Worm (Caenorhabditis elegans) whole organism, late embryonic: Measurements from ENCODE around the gene ZK1098.2.

Source experiments
- K09A11.1 ChIP-seq: sonication (generic microtip); optimal IDR thresholded peaks from 2 replicates; lab custom pipeline; 2017; ENCODE audit warnings: antibody characterized with exemption, mild to moderate bottlenecking, missing genetic modification characterization, missing compliant biosample characterization; ENCODE audit not compliant: insufficient read depth
- Y22D7AL.16 ChIP-seq: sonication (generic microtip); optimal IDR thresholded peaks from 2 replicates; lab custom pipeline; 2016; ENCODE audit warnings: missing genetic modification characterization, missing compliant biosample characterization
- ahr-1 ChIP-seq: sonication (generic microtip); optimal IDR thresholded peaks from 2 replicates; lab custom pipeline; 2016; ENCODE audit warnings: missing genetic modification characterization, missing compliant biosample characterization
- ceh-14 ChIP-seq: sonication (generic microtip); optimal IDR thresholded peaks from 2 replicates; lab custom pipeline; 2016; ENCODE audit warnings: missing genotype, missing genetic modification characterization, missing compliant biosample characterization
- ceh-22 ChIP-seq: sonication (generic microtip); optimal IDR thresholded peaks from 2 replicates; lab custom pipeline; 2017; ENCODE audit warnings: missing biosample characterization, missing genetic modification characterization
- ceh-31 ChIP-seq: sonication (generic microtip); optimal IDR thresholded peaks from 2 replicates; lab custom pipeline; 2016; ENCODE audit warnings: missing genetic modification characterization, missing compliant biosample characterization
- ceh-48 ChIP-seq: sonication (generic microtip); optimal IDR thresholded peaks from 2 replicates; lab custom pipeline; 2016; ENCODE audit warnings: missing genetic modification characterization, inconsistent platforms, missing compliant biosample characterization
- che-1 ChIP-seq: sonication (generic microtip); optimal IDR thresholded peaks from 2 replicates; lab custom pipeline; 2016; ENCODE audit warnings: mild to moderate bottlenecking, missing genetic modification characterization, missing compliant biosample characterization
- dve-1 ChIP-seq: sonication (generic microtip); optimal IDR thresholded peaks from 2 replicates; lab custom pipeline; 2017; ENCODE audit warnings: antibody characterized with exemption, mild to moderate bottlenecking, missing genetic modification characterization, missing compliant biosample characterization
- elt-2 ChIP-seq: sonication (generic microtip); optimal IDR thresholded peaks from 2 replicates; lab custom pipeline; 2016; ENCODE audit warnings: missing genetic modification reagents, missing genetic modification characterization, missing compliant biosample characterization
- elt-4 ChIP-seq: sonication (generic microtip); optimal IDR thresholded peaks from 2 replicates; lab custom pipeline; 2016; ENCODE audit warnings: missing genetic modification characterization, missing compliant biosample characterization
- ets-4 ChIP-seq: sonication (generic microtip); optimal IDR thresholded peaks from 2 replicates; lab custom pipeline; 2016; ENCODE audit warnings: missing genetic modification characterization, missing compliant biosample characterization
- fax-1 ChIP-seq: sonication (generic microtip); optimal IDR thresholded peaks from 2 replicates; lab custom pipeline; 2016; ENCODE audit warnings: missing genotype, missing genetic modification characterization, missing compliant biosample characterization
- fkh-6 ChIP-seq: sonication (generic microtip); optimal IDR thresholded peaks from 2 replicates; lab custom pipeline; 2016; ENCODE audit warnings: missing genetic modification characterization, missing compliant biosample characterization
- hlh-15 ChIP-seq: sonication (generic microtip); optimal IDR thresholded peaks from 2 replicates; lab custom pipeline; 2016; ENCODE audit warnings: missing genetic modification characterization, missing compliant biosample characterization
- hlh-30 ChIP-seq: sonication (generic microtip); optimal IDR thresholded peaks from 2 replicates; lab custom pipeline; 2017; ENCODE audit warnings: antibody characterized with exemption, missing genetic modification characterization, missing compliant biosample characterization; ENCODE audit not compliant: insufficient read depth
- mec-3 ChIP-seq: sonication (generic microtip); optimal IDR thresholded peaks from 2 replicates; lab custom pipeline; 2016; ENCODE audit warnings: borderline replicate concordance, missing genetic modification characterization, missing compliant biosample characterization
- nfya-1 ChIP-seq: sonication (generic microtip); optimal IDR thresholded peaks from 2 replicates; lab custom pipeline; 2017; ENCODE audit warnings: missing genetic modification characterization, mild to moderate bottlenecking, missing compliant biosample characterization, antibody characterized with exemption, moderate library complexity
- nhr-11 ChIP-seq: fragments of 150-350 bp; optimal IDR thresholded peaks from 2 replicates; lab custom pipeline; 2014; ENCODE audit warnings: missing biosample characterization, missing genetic modification characterization
- nhr-232 ChIP-seq: sonication (generic microtip); optimal IDR thresholded peaks from 2 replicates; lab custom pipeline; 2016; ENCODE audit warnings: missing genetic modification characterization, missing compliant biosample characterization
- pag-3 ChIP-seq: sonication (generic microtip); optimal IDR thresholded peaks from 2 replicates; lab custom pipeline; 2016; ENCODE audit warnings: missing compliant biosample characterization, missing genetic modification characterization, borderline replicate concordance
- pax-1 ChIP-seq: fragments of 150-350 bp; optimal IDR thresholded peaks from 2 replicates; lab custom pipeline; 2014; ENCODE audit warnings: missing biosample characterization, missing genetic modification characterization
- pha-4 ChIP-seq: fragments of 150-350 bp; optimal IDR thresholded peaks from 2 replicates; lab custom pipeline; 2018; ENCODE audit warnings: missing biosample characterization, missing genetic modification reagents, missing genetic modification characterization
- pqm-1 ChIP-seq: sonication (generic microtip); optimal IDR thresholded peaks from 2 replicates; lab custom pipeline; 2016; ENCODE audit warnings: missing genetic modification characterization, missing compliant biosample characterization
- pros-1 ChIP-seq: fragments of 150-350 bp; optimal IDR thresholded peaks from 2 replicates; lab custom pipeline; 2014; ENCODE audit warnings: missing biosample characterization, missing genetic modification reagents, missing genetic modification characterization
- ref-2 ChIP-seq: sonication (generic microtip); optimal IDR thresholded peaks from 2 replicates; lab custom pipeline; 2016; ENCODE audit warnings: missing genetic modification characterization, missing compliant biosample characterization
- rnt-1 ChIP-seq: sonication (generic microtip); optimal IDR thresholded peaks from 2 replicates; lab custom pipeline; 2016; ENCODE audit warnings: missing genetic modification characterization, missing compliant biosample characterization
- tbx-7 ChIP-seq: sonication (generic microtip); optimal IDR thresholded peaks from 2 replicates; lab custom pipeline; 2016; ENCODE audit warnings: missing genotype, missing genetic modification characterization, missing compliant biosample characterization
- ttx-3 ChIP-seq: sonication (generic microtip); optimal IDR thresholded peaks from 2 replicates; lab custom pipeline; 2016; ENCODE audit warnings: missing genetic modification reagents, missing genetic modification characterization, missing compliant biosample characterization
- unc-3 ChIP-seq, 2 experiments: fragments of 200-800 bp in 1 of 2; sonication (Bioruptor generic) in 1 of 2; sonication (generic microtip) in 1 of 2; conservative IDR thresholded peaks in 1 of 2; optimal IDR thresholded peaks in 1 of 2; 2 replicates each; pipeline versions ENCODE4 v1.3.6 to Lab custom; 2016 to 2022; ENCODE audit warnings: missing compliant biosample characterization in 2 of 2, missing genetic modification characterization in 2 of 2, missing genetic modification reagents in 1 of 2
- unc-42 ChIP-seq: sonication (generic microtip); optimal IDR thresholded peaks from 2 replicates; lab custom pipeline; 2016; ENCODE audit warnings: missing genotype, missing genetic modification characterization, missing compliant biosample characterization
- unc-55 ChIP-seq: sonication (generic microtip); optimal IDR thresholded peaks from 2 replicates; lab custom pipeline; 2017; ENCODE audit warnings: missing biosample characterization, missing genetic modification reagents, missing genetic modification characterization
- unc-86 ChIP-seq: sonication (generic microtip); optimal IDR thresholded peaks from 2 replicates; lab custom pipeline; 2016; ENCODE audit warnings: missing genetic modification characterization, missing compliant biosample characterization

Gene ZK1098.2

DNA sequence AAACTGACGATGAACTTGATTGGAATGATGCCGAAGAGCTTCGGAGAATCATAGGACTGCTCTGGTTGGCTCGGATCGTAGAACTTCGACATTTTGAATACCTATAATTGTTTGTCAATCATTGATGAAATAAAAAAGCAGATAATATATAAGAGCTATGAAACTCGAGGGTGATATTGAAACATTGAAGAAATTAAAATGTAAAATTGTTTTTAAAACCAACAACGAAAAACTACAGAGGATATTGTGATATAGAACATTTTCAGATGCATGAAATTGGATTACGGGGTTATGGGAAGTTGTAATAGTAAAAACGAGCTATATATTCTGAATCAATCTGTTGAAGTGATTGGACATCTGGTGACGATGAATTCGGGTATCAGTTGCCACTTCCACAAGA, 35.5 kb downstream of the ZK1098.2 start, which contains the start of gene C48B4.10:
Gene C48B4.10 (minus strand): TSS at position 101 of the 400 bp plus-strand sequence.
- TF ChIP-seq fkh-6 (tag; lab: Kevin White, UChicago): no peak
- no peak for TF ChIP-seq pros-1 (tag; lab: Kevin White, UChicago)
- no peak for TF ChIP-seq ceh-22
- no peak for TF ChIP-seq rnt-1 (tag; lab: Kevin White, UChicago)
- no peak for TF ChIP-seq pha-4
- no peak for TF ChIP-seq Y22D7AL.16 (tag; lab: Kevin White, UChicago)
- no peak for TF ChIP-seq mec-3 (tag; lab: Kevin White, UChicago)
- TF ChIP-seq nhr-232 (tag; lab: Kevin White, UChicago): no peak
- TF ChIP-seq ets-4 (tag; lab: Kevin White, UChicago): no peak
- no peak for TF ChIP-seq che-1
- no peak for TF ChIP-seq pax-1 (tag; lab: Kevin White, UChicago)
- no peak for TF ChIP-seq dve-1 (tag; lab: Kevin White, UChicago)
- TF ChIP-seq pag-3 (tag; lab: Kevin White, UChicago): no peak
- no peak for TF ChIP-seq tbx-7
- no peak for TF ChIP-seq ceh-14 (tag; lab: Kevin White, UChicago)
- TF ChIP-seq elt-4 (tag; lab: Kevin White, UChicago): no peak
- TF ChIP-seq unc-55 (GFP tag; lab: Kevin White, UChicago): no peak
- TF ChIP-seq, all 69 proteins: peak for 0

ce11 chrIII:9565973-9566372, 37.0 kb downstream of the ZK1098.2 start, which contains the start of gene C48B4.11:
C48B4.11 (minus strand) TSS chrIII:9566115.
- TF ChIP-seq hlh-15 (tag; lab: Kevin White, UChicago): no peak
- no peak for TF ChIP-seq ahr-1
- no peak for TF ChIP-seq ceh-48 (tag; lab: Kevin White, UChicago)
- no peak for TF ChIP-seq pqm-1 (tag; lab: Kevin White, UChicago)
- TF ChIP-seq unc-86 (tag; lab: Kevin White, UChicago): no peak
- TF ChIP-seq nhr-11 (tag; lab: Kevin White, UChicago): no peak
- TF ChIP-seq unc-55 (GFP tag; lab: Kevin White, UChicago): no peak
- no peak for TF ChIP-seq ceh-31
- TF ChIP-seq elt-2 (tag; lab: Kevin White, UChicago): no peak
- no peak for TF ChIP-seq unc-42 (tag; lab: Kevin White, UChicago)

DNA sequence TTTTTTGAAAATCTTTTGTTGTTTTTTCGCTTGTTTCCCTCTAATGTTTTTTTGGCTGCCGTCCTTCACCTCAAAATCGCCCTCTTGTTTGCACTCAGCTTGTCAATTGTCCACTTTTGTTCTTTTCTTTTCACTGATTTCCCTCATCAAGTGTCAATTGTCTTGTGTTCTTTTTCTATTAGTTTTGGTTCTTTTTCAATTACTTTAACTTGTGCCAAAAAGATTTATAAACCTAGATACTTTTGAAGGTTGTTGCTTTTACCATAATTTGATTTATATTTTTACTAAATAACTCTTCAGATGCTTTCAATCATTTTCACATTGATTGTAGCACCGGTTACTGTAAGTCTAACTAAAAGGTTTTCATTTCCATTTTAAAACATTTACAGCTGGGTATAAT, 39.5 kb downstream of the ZK1098.2 start, which contains the start of gene C48B4.13:
Gene C48B4.13 (plus strand): TSS at position 301 of the 400 bp plus-strand sequence.
- no peak for TF ChIP-seq ttx-3 (tag; lab: Kevin White, UChicago)
- TF ChIP-seq K09A11.1: no peak
- no peak for TF ChIP-seq che-1
- TF ChIP-seq pag-3 (tag; lab: Kevin White, UChicago): no peak

DNA sequence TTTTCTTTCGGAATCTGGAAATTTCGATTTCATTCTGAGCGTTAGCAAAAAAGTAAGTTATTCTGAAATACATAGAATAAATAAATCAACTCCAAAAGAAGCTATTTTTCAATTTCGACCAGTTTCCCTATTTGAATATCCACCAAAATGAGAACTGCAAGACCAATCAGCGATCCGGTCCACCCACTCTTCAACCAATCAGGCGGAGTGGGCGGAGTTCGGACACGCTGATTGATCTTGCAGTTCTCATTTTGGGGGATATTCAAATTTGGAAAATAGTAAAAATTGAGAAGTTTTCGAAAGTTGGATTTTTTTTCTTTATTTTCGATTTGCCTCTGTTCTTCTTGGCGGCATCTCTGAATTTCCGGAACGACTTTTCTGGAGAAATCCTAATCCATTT, 41.9 kb downstream of the ZK1098.2 start:
- TF ChIP-seq fax-1: no peak
- no peak for TF ChIP-seq ref-2 (tag; lab: Kevin White, UChicago)
- peak; percentile 99 for TF ChIP-seq nfya-1 (tag; lab: Kevin White, UChicago)
- TF ChIP-seq, all 69 proteins: peak for 1

DNA sequence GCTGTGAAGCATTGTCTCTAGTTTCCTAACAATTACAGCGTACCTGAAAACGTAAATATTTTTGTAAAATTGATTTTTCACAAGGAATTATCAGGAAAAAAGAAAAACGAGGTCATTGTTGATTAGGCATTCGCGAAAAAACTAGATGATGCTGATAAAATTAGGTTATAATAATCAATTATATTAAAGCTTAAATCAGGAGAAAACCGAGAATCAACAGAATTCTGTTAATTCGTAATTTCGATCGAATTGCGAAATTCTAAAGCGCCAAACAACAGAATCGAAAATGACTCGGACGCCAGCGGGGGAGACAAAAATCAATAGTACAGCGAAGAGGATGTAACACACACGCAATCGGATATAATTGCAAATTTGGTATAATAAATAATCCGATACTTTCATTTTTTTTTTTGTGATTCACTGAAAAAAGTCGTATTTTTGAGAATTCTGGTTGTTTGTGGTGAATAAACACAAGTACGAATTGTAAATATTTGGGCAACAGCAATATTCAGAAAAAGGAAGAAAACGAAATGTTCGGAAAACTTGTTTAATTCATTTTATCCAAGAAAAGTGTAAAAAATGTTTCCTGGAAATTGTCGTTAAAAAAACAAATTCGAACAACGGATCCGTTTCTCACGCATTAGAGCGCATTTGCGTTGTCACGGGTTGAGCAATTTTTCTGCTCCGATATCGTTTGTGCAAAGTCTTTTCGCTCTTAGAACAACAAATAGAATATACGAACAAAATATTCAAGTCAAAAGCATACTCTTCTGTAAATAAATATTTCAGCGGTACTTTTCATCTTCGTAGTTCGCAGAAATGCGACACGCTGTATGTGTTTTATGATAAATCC, 51.3 kb downstream of the ZK1098.2 start, which contains the start of gene ced-7:
Gene ced-7 (minus strand): TSS at position 51 of the 853 bp plus-strand sequence.
- TF ChIP-seq nfya-1 (tag; lab: Kevin White, UChicago) (no peak), pros-1 (tag; lab: Kevin White, UChicago) (no peak), hlh-30 (peak; percentile 84), unc-3 (GFP tag; conservative IDR thresholded peaks at IDR 0.05; lab: Robert Waterston, UW) (no peak), unc-3 (tag; optimal IDR thresholded peaks at IDR 0.05; lab: Kevin White, UChicago) (no peak)
